Worm (Caenorhabditis elegans): Measurements from ENCODE around the gene irld-42.

DNA sequence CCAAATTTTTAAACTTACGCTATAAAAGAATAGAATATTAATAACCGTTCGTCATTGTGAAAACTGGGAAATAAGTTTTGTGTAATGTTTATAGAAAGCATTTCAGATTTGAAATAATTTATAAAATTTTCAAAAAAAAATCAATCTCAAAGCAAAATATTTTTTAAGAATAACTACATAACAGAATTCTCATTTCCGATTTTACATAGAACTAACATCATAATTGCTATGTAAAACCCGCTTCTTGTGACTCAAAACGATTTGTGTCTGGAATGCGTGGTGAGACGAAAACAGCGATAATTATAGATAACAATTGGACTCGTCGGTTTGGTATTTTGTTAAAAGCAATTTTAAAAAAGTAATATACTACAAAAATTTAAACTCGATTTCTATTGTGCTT is 12.5 kb downstream of the irld-42 start, which contains the start of gene srw-91:
- TF ChIP-seq nhr-28 (tag; optimal IDR thresholded peaks at IDR 0.05) (no peak), lin-13 (tag; optimal IDR thresholded peaks at IDR 0.05) (no peak), unc-62 (GFP tag; optimal IDR thresholded peaks at IDR 0.05) (no peak), elt-3 (tag; optimal IDR thresholded peaks at IDR 0.05) (no peak), ceh-39 (tag; optimal IDR thresholded peaks at IDR 0.05) (no peak), sptf-1 (tag; optimal IDR thresholded peaks at IDR 0.05) (no peak), ces-1 (GFP tag; optimal IDR thresholded peaks at IDR 0.05) (no peak), pha-4 (tag; optimal IDR thresholded peaks at IDR 0.05) (no peak), ceh-43 (GFP tag; optimal IDR thresholded peaks at IDR 0.05) (no peak), elt-1 (tag; optimal IDR thresholded peaks at IDR 0.05; ENCODE audit: borderline replicate concordance, insufficient read depth) (no peak)
